Worm (Caenorhabditis elegans): ENCODE measurements around the gene mlt-9.

Gene mlt-9

DNA sequence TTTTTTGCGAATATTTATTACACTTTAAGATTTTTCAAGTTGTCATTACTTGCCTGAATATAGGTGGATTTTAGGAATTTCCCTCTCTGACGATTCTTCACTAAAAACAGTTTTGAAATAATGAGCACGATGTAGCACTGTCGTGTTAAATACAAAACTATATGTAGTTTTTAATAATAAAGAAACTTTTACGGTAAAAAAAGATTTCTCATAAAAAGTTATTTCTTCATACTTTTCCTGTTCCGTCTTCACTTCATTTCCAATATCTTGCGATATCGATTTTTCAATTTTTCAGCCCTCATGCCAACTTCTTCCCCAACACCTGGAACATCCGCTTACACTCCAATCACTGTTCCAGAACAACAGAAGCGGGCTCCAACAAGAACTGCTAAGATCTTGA lies 55.2 kb downstream of the mlt-9 start, which contains the start of gene H03G16.6:
H03G16.6 (plus strand) TSS at position 301 of the 400 bp plus-strand sequence.
- no peak for TF ChIP-seq hlh-1 (tag; optimal IDR thresholded peaks at IDR 0.05)
- no peak for TF ChIP-seq lin-13 (tag; optimal IDR thresholded peaks at IDR 0.05)
- TF ChIP-seq M03D4.4 (tag; optimal IDR thresholded peaks at IDR 0.05), result no peak
- TF ChIP-seq zip-8 (tag; optimal IDR thresholded peaks at IDR 0.05), result no peak
- TF ChIP-seq nhr-12 (tag; optimal IDR thresholded peaks at IDR 0.05), result no peak
- TF ChIP-seq ceh-39 (tag; optimal IDR thresholded peaks at IDR 0.05), result no peak
- TF ChIP-seq lin-32 (GFP tag; optimal IDR thresholded peaks at IDR 0.05), result no peak
- TF ChIP-seq elt-3 (tag; optimal IDR thresholded peaks at IDR 0.05), result no peak
- TF ChIP-seq unc-120 (tag; optimal IDR thresholded peaks at IDR 0.05; ENCODE audit: poor library complexity, severe bottlenecking), result no peak
- TF ChIP-seq pha-4 (tag; optimal IDR thresholded peaks at IDR 0.05), result no peak
- no peak for TF ChIP-seq tbx-8 (GFP tag; optimal IDR thresholded peaks at IDR 0.05)
- TF ChIP-seq sptf-1 (tag; optimal IDR thresholded peaks at IDR 0.05), result no peak
- TF ChIP-seq elt-1 (tag; optimal IDR thresholded peaks at IDR 0.05; ENCODE audit: borderline replicate concordance, insufficient read depth), result no peak
- no peak for TF ChIP-seq nhr-2 (tag; optimal IDR thresholded peaks at IDR 0.05)
- TF ChIP-seq unc-62 (GFP tag; optimal IDR thresholded peaks at IDR 0.05), result no peak
- no peak for TF ChIP-seq mls-2 (tag; optimal IDR thresholded peaks at IDR 0.05)
- no peak for TF ChIP-seq ces-1 (GFP tag; optimal IDR thresholded peaks at IDR 0.05)
- no peak for TF ChIP-seq ztf-11 (tag; optimal IDR thresholded peaks at IDR 0.05)
